Worm (Caenorhabditis elegans) whole organism, L3 larva: ENCODE data around the gene Y9C9A.8.

ENCODE experiments used
- lin-39 ChIP-seq: fragments of 150-350 bp; optimal IDR thresholded peaks from 2 replicates; lab custom pipeline; 2018; ENCODE audit warnings: missing biosample characterization, missing genetic modification reagents, missing genetic modification characterization
- mdl-1 ChIP-seq: fragments of 150-350 bp; optimal IDR thresholded peaks from 2 replicates; lab custom pipeline; 2014; ENCODE audit warnings: missing biosample characterization, missing genetic modification characterization
- nhr-12 ChIP-seq: fragments of 150-350 bp; optimal IDR thresholded peaks from 2 replicates; lab custom pipeline; 2014; ENCODE audit warnings: missing biosample characterization, missing genetic modification characterization
- nhr-77 ChIP-seq: fragments of 150-350 bp; optimal IDR thresholded peaks from 2 replicates; lab custom pipeline; 2014; ENCODE audit warnings: missing biosample characterization, missing genetic modification characterization
- pqm-1 ChIP-seq: fragments of 150-350 bp; optimal IDR thresholded peaks from 2 replicates; lab custom pipeline; 2017; ENCODE audit warnings: missing biosample characterization, missing genetic modification characterization, inconsistent platforms
- skn-1 ChIP-seq: fragments of 150-350 bp; optimal IDR thresholded peaks from 2 replicates; lab custom pipeline; 2014; ENCODE audit warnings: missing biosample characterization, missing genetic modification characterization
- snpc-4 ChIP-seq: fragments of 150-350 bp; optimal IDR thresholded peaks from 2 replicates; lab custom pipeline; 2014; ENCODE audit warnings: missing biosample characterization, missing genetic modification characterization

DNA sequence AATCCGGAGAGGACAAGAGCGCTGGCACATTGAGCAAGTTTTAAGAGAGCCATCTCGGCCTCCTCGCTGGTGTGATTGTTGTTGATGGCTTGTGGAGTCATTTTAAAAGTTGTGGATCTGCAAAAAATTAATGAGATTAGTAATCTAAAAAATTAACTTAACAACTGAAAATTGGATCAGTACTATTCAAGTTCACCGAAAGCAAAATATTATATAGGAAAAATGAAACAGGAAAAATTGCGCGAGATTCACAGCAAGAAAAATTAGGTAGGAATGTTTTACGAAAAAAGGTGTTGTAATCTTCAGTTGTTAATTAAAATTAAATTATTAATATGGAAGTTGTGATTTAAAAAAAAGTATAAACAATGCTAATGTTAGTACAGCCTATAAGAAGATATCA, 42.9 kb upstream of the Y9C9A.8 start, which contains the start of gene T08B6.1:
- TF ChIP-seq nhr-77: no peak
- no peak for TF ChIP-seq skn-1
- TF ChIP-seq pqm-1 (tag; lab: Kevin White, UChicago): no peak
- TF ChIP-seq snpc-4 (tag; lab: Kevin White, UChicago): no peak
- TF ChIP-seq lin-39 (tag; lab: Kevin White, UChicago): no peak
- no peak for TF ChIP-seq mdl-1 (tag; lab: Kevin White, UChicago)
- TF ChIP-seq nhr-12 (tag; lab: Kevin White, UChicago): no peak
